Worm (Caenorhabditis elegans) whole organism, young adult: ENCODE data around the gene M106.7.

ENCODE experiments used
- B0336.3 ChIP-seq: fragments of 200-800 bp; sonication (Bioruptor generic); IDR thresholded peaks from 2 replicates; pipeline ENCODE4 v1.3.6; 2022; ENCODE audit warnings: missing genetic modification characterization, missing compliant biosample characterization
- F22D6.2 ChIP-seq: sonication (generic microtip); optimal IDR thresholded peaks from 2 replicates; lab custom pipeline; 2016; ENCODE audit warnings: mild to moderate bottlenecking, missing genetic modification characterization, missing compliant biosample characterization
- ZK185.1 ChIP-seq: sonication (generic microtip); optimal IDR thresholded peaks from 2 replicates; lab custom pipeline; 2016; ENCODE audit warnings: mild to moderate bottlenecking, missing genetic modification characterization, missing compliant biosample characterization; ENCODE audit not compliant: poor library complexity, severe bottlenecking
- akir-1 ChIP-seq: fragments of 200-800 bp; sonication (Bioruptor generic); optimal IDR thresholded peaks from 2 replicates; lab custom pipeline; 2018; ENCODE audit warnings: mild to moderate bottlenecking, missing genetic modification characterization, moderate library complexity, missing compliant biosample characterization
- ama-1 ChIP-seq, 3 experiments: fragments of 150-350 bp in 1 of 3; sonication (generic microtip) in 2 of 3; optimal IDR thresholded peaks; 2 replicates each; lab custom pipeline; 2014 to 2018; ENCODE audit warnings: missing biosample characterization in 2 of 3, missing genetic modification characterization in 2 of 3, missing genetic modification reagents in 2 of 3
- dpl-1 ChIP-seq: fragments of 150-350 bp; optimal IDR thresholded peaks from 2 replicates; lab custom pipeline; 2014; ENCODE audit warnings: missing biosample characterization, missing genetic modification reagents, missing genetic modification characterization
- hlh-12 ChIP-seq: sonication (generic microtip); optimal IDR thresholded peaks from 2 replicates; lab custom pipeline; 2016; ENCODE audit warnings: missing genetic modification characterization, missing compliant biosample characterization
- lin-26 ChIP-seq: fragments of 200-800 bp; sonication (Bioruptor generic); IDR thresholded peaks from 2 replicates; pipeline ENCODE4 v1.3.6; 2022; ENCODE audit warnings: missing genetic modification reagents, missing genetic modification characterization, missing compliant biosample characterization
- pha-4 ChIP-seq: fragments of 150-350 bp; sonication (generic microtip); optimal IDR thresholded peaks from 2 replicates; lab custom pipeline; 2014; ENCODE audit warnings: missing biosample characterization, missing genetic modification reagents, missing genetic modification characterization
- repo-1 ChIP-seq: sonication (generic microtip); optimal IDR thresholded peaks from 2 replicates; lab custom pipeline; 2017; ENCODE audit warnings: mild to moderate bottlenecking, missing genetic modification characterization, missing compliant biosample characterization
- snpc-3.4 ChIP-seq: sonication (generic microtip); optimal IDR thresholded peaks from 2 replicates; lab custom pipeline; 2017; ENCODE audit warnings: missing genetic modification characterization, mild to moderate bottlenecking, missing compliant biosample characterization, antibody characterized with exemption, moderate library complexity, missing genotype, missing genetic modification reagents
- sptf-2 ChIP-seq: fragments of 200-800 bp; sonication (Bioruptor generic); optimal IDR thresholded peaks from 2 replicates; lab custom pipeline; 2018; ENCODE audit warnings: mild to moderate bottlenecking, missing genetic modification characterization, missing compliant biosample characterization
- ztf-18 ChIP-seq: sonication (generic microtip); optimal IDR thresholded peaks from 2 replicates; lab custom pipeline; 2016; ENCODE audit warnings: missing genotype, mild to moderate bottlenecking, missing genetic modification characterization, missing compliant biosample characterization

DNA sequence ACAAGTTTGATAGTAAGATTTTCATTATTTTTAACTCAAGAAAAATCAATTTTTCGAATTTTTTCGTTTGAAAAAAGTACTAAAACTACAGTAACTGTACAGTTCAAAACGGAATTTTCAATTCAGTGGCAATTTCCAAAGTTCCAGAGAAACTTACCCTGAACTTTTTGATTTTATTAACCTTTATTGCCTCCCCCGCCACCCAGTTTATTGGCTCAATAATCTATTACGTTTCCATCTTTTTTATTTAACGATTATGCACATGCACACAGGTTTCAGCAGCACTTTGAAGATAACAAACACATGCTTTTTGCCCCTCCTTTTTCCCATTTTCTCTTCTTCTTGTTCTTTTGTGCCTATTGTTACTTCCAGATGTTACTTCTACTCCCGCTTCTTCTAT lies 23.6 kb upstream of the M106.7 start, which contains the start of gene lurp-1:
- TF ChIP-seq snpc-3.4, result no peak
- TF ChIP-seq repo-1 (tag; lab: Kevin White, UChicago), result no peak
- TF ChIP-seq ZK185.1 (tag; lab: Kevin White, UChicago), result no peak
- TF ChIP-seq ama-1 (optimal IDR thresholded peaks at IDR 0.05; lab: Kevin White, UChicago), result no peak
- TF ChIP-seq ama-1 (GFP tag; optimal IDR thresholded peaks at IDR 0.05; lab: Kevin White, UChicago), result no peak
- no peak for TF ChIP-seq hlh-12 (tag; lab: Kevin White, UChicago)
- no peak for TF ChIP-seq ztf-18 (tag; lab: Kevin White, UChicago)
- no peak for TF ChIP-seq B0336.3 (GFP tag; lab: Robert Waterston, UW)
- TF ChIP-seq lin-26 (GFP tag; lab: Robert Waterston, UW), result no peak
- no peak for TF ChIP-seq pha-4
- TF ChIP-seq sptf-2 (GFP tag; lab: Kevin White, UChicago), result no peak
- no peak for TF ChIP-seq F22D6.2 (tag; lab: Kevin White, UChicago)
- TF ChIP-seq dpl-1 (GFP tag; lab: Kevin White, UChicago), result no peak
- TF ChIP-seq akir-1 (GFP tag; lab: Kevin White, UChicago), result no peak
